Worm (Caenorhabditis elegans): ENCODE measurements around the gene C18H9.5.

DNA sequence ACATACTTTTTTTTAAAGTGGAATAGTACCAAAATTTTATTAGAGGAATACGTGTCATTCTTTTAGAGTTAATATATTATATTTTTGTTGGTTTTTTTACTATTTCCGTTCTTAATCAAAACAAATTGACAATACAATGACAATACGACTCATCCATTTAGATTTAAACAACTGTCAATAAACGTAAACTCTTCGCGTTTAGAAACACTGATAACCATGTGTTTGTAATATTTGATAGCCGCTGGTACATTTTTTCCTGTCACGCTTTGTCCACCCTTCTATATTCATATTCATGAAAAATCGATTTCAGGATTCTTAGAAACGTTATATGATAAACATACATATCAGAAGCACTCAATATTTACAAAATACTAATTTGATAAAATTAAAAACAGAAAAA lies 31.6 kb downstream of the C18H9.5 start:
- TF ChIP-seq unc-39 (tag; optimal IDR thresholded peaks at IDR 0.05) (no peak), elt-3 (tag; optimal IDR thresholded peaks at IDR 0.05) (no peak), unc-120 (tag; optimal IDR thresholded peaks at IDR 0.05; ENCODE audit: poor library complexity, severe bottlenecking) (no peak), ceh-83 (GFP tag; optimal IDR thresholded peaks at IDR 0.05) (no peak), tbx-8 (GFP tag; optimal IDR thresholded peaks at IDR 0.05) (no peak), mep-1 (tag; optimal IDR thresholded peaks at IDR 0.05) (no peak), ztf-11 (tag; optimal IDR thresholded peaks at IDR 0.05) (no peak), hlh-1 (tag; optimal IDR thresholded peaks at IDR 0.05) (no peak), nhr-2 (tag; optimal IDR thresholded peaks at IDR 0.05) (no peak), elt-1 (tag; optimal IDR thresholded peaks at IDR 0.05; ENCODE audit: borderline replicate concordance, insufficient read depth) (no peak), nhr-28 (tag; optimal IDR thresholded peaks at IDR 0.05) (no peak)
